Worm (Caenorhabditis elegans) whole organism, L1 larva: ENCODE data around the gene ZK1010.4.

Experiments used
- C34B4.2 ChIP-seq: sonication (generic microtip); optimal IDR thresholded peaks from 2 replicates; lab custom pipeline; 2017; ENCODE audit warnings: mild to moderate bottlenecking, missing genetic modification characterization, missing compliant biosample characterization
- F16B12.6 ChIP-seq: fragments of 150-350 bp; optimal IDR thresholded peaks from 2 replicates; lab custom pipeline; 2014; ENCODE audit warnings: missing biosample characterization, missing genetic modification characterization
- aha-1 ChIP-seq: fragments of 150-350 bp; optimal IDR thresholded peaks from 2 replicates; lab custom pipeline; 2014; ENCODE audit warnings: missing biosample characterization, missing genetic modification characterization
- alr-1 ChIP-seq: fragments of 200-800 bp; sonication (Bioruptor generic); optimal IDR thresholded peaks from 2 replicates; lab custom pipeline; 2018; ENCODE audit warnings: borderline replicate concordance, mild to moderate bottlenecking, missing genetic modification characterization, missing compliant biosample characterization
- blmp-1 ChIP-seq: fragments of 150-350 bp; optimal IDR thresholded peaks from 2 replicates; lab custom pipeline; 2014; ENCODE audit warnings: missing biosample characterization, missing genetic modification characterization
- dpl-1 ChIP-seq, 3 experiments: fragments of 150-350 bp in 2 of 3; sonication (generic microtip) in 1 of 3; optimal IDR thresholded peaks; 2 replicates each; lab custom pipeline; 2014 to 2017; ENCODE audit warnings: missing biosample characterization in 3 of 3, missing genetic modification characterization in 3 of 3, missing genetic modification reagents in 3 of 3
- dsc-1 ChIP-seq: sonication (generic microtip); optimal IDR thresholded peaks from 2 replicates; lab custom pipeline; 2016; ENCODE audit warnings: mild to moderate bottlenecking, missing genetic modification characterization, missing compliant biosample characterization
- efl-1 ChIP-seq, 4 experiments: fragments of 150-350 bp; optimal IDR thresholded peaks in 3 of 4; peaks in 1 of 4; 1 replicate in 1 of 4; 2 replicates in 3 of 4; lab custom pipeline; 2014; ENCODE audit warnings: missing biosample characterization in 2 of 4, missing genetic modification characterization in 2 of 4, missing genetic modification reagents in 2 of 4
- egl-13 ChIP-seq: sonication (generic microtip); optimal IDR thresholded peaks from 2 replicates; lab custom pipeline; 2016; ENCODE audit warnings: missing genotype, missing genetic modification reagents, missing genetic modification characterization, missing compliant biosample characterization
- elt-2 ChIP-seq: sonication (generic microtip); optimal IDR thresholded peaks from 2 replicates; lab custom pipeline; 2016; ENCODE audit warnings: missing genetic modification characterization, mild to moderate bottlenecking, inconsistent platforms, missing compliant biosample characterization, missing genetic modification reagents
- ets-5 ChIP-seq: fragments of 200-800 bp; sonication (Bioruptor generic); IDR thresholded peaks from 2 replicates; pipeline ENCODE4 v1.3.6; 2022; ENCODE audit warnings: missing genetic modification characterization, missing compliant biosample characterization
- fkh-10 ChIP-seq: sonication (generic microtip); optimal IDR thresholded peaks from 2 replicates; lab custom pipeline; 2017; ENCODE audit warnings: missing biosample characterization, missing genetic modification reagents, missing genetic modification characterization
- hpl-2 ChIP-seq: fragments of 150-350 bp; optimal IDR thresholded peaks from 2 replicates; lab custom pipeline; 2014; ENCODE audit warnings: missing biosample characterization, missing genetic modification reagents, missing genetic modification characterization
- jun-1 ChIP-seq: fragments of 150-350 bp; optimal IDR thresholded peaks from 2 replicates; lab custom pipeline; 2014; ENCODE audit warnings: missing biosample characterization, missing genetic modification reagents, missing genetic modification characterization
- lin-35 ChIP-seq, 2 experiments: fragments of 150-350 bp; optimal IDR thresholded peaks; 2 replicates each; lab custom pipeline; 2014; ENCODE audit warnings: missing biosample characterization in 2 of 2, missing genetic modification characterization in 2 of 2, missing genetic modification reagents in 2 of 2
- lin-39 ChIP-seq: fragments of 150-350 bp; optimal IDR thresholded peaks from 2 replicates; lab custom pipeline; 2014; ENCODE audit warnings: missing biosample characterization, missing genetic modification reagents, missing genetic modification characterization
- lsy-2 ChIP-seq, 2 experiments: fragments of 150-350 bp; optimal IDR thresholded peaks; 2 replicates each; lab custom pipeline; 2014; ENCODE audit warnings: missing biosample characterization in 2 of 2, missing genetic modification characterization in 2 of 2
- mab-9 ChIP-seq: fragments of 200-800 bp; sonication (Bioruptor generic); IDR thresholded peaks from 2 replicates; pipeline ENCODE4 v1.3.6; 2022; ENCODE audit warnings: missing genetic modification reagents, missing genetic modification characterization, missing compliant biosample characterization
- mef-2 ChIP-seq: fragments of 150-350 bp; optimal IDR thresholded peaks from 2 replicates; lab custom pipeline; 2014; ENCODE audit warnings: missing biosample characterization, missing genetic modification characterization
- nhr-11 ChIP-seq: fragments of 150-350 bp; optimal IDR thresholded peaks from 2 replicates; lab custom pipeline; 2014; ENCODE audit warnings: missing biosample characterization, missing genetic modification characterization
- nhr-19 ChIP-seq: fragments of 200-800 bp; sonication (Bioruptor generic); conservative IDR thresholded peaks from 2 replicates; pipeline ENCODE4 v1.3.6; 2022; ENCODE audit warnings: missing genetic modification characterization, missing compliant biosample characterization
- nhr-20 ChIP-seq: sonication (generic microtip); optimal IDR thresholded peaks from 2 replicates; lab custom pipeline; 2016; ENCODE audit warnings: mild to moderate bottlenecking, missing genetic modification characterization, missing compliant biosample characterization
- nhr-47 ChIP-seq: sonication (generic microtip); optimal IDR thresholded peaks from 2 replicates; lab custom pipeline; 2016; ENCODE audit warnings: mild to moderate bottlenecking, missing genetic modification characterization, moderate library complexity, missing compliant biosample characterization
- nhr-77 ChIP-seq: fragments of 150-350 bp; optimal IDR thresholded peaks from 2 replicates; lab custom pipeline; 2014; ENCODE audit warnings: missing biosample characterization, missing genetic modification characterization
- pqm-1 ChIP-seq: sonication (generic microtip); optimal IDR thresholded peaks from 3 replicates; lab custom pipeline; 2017; ENCODE audit warnings: missing biosample characterization, missing genetic modification characterization
- snpc-4 ChIP-seq: fragments of 150-350 bp; optimal IDR thresholded peaks from 2 replicates; lab custom pipeline; 2014; ENCODE audit warnings: missing biosample characterization, missing genetic modification characterization
- snu-23 ChIP-seq: sonication (generic microtip); optimal IDR thresholded peaks from 2 replicates; lab custom pipeline; 2016; ENCODE audit warnings: missing genetic modification characterization, missing compliant biosample characterization
- sptf-1 ChIP-seq: fragments of 150-350 bp; optimal IDR thresholded peaks from 2 replicates; lab custom pipeline; 2014; ENCODE audit warnings: missing biosample characterization, missing genetic modification characterization
- unc-130 ChIP-seq: fragments of 150-350 bp; optimal IDR thresholded peaks from 2 replicates; lab custom pipeline; 2017; ENCODE audit warnings: missing biosample characterization, missing genetic modification characterization, inconsistent platforms
- xbp-1 ChIP-seq: sonication (generic microtip); optimal IDR thresholded peaks from 2 replicates; lab custom pipeline; 2016; ENCODE audit warnings: missing genetic modification characterization, missing compliant biosample characterization
- zag-1 ChIP-seq: fragments of 150-350 bp; optimal IDR thresholded peaks from 2 replicates; lab custom pipeline; 2014; ENCODE audit warnings: missing biosample characterization, missing genetic modification characterization

ZK1010.4 gene

DNA sequence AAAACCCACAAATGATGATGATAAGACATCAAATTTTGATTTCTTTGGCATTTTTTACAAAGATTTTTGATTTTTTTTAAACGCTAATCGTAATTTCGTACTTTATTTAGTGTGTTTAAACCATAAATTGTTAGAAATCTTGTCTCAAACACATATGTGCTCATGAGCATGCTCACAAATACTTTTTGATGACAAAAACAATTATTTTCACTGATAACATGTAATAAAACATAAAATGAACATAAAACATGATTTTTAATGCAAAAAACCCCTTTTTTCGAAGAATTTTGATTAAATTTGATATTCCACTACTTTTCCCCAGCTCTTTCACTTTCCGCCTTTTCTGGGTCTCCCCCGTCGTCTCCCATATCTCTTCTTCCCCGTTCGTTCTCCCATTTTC lies 48.1 kb upstream of the ZK1010.4 start:
- peak; percentile 56 for TF ChIP-seq blmp-1 (tag; lab: Kevin White, UChicago)
- no peak for TF ChIP-seq lsy-2 (tag; optimal IDR thresholded peaks at IDR 0.05; lab: Kevin White, UChicago)

DNA sequence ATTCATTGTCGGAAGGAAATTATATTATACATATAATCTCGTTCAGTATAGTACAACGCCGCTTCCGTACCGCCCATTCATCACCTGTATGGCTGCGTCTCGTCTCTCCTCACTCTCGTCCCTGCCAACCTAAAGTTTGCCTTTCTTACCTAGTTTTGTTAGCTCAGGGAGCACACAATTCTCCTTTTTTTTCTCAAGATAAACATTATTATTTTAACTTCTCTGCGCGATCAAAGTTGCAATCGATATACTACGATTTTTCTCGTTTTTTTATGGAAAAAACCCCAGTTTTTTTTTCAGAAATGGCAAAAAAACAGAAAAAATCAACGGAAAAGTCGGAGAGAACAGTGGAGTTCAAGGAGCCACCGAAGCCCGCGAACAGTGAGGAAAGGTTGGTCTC lies 46.5 kb upstream of the ZK1010.4 start, which contains the start of gene epg-3:
Gene epg-3 (plus strand): TSS at position 301 of the 400 bp plus-strand sequence.
- TF ChIP-seq unc-130 (tag; lab: Kevin White, UChicago) (no peak), nhr-77 (tag; lab: Kevin White, UChicago) (no peak)

DNA sequence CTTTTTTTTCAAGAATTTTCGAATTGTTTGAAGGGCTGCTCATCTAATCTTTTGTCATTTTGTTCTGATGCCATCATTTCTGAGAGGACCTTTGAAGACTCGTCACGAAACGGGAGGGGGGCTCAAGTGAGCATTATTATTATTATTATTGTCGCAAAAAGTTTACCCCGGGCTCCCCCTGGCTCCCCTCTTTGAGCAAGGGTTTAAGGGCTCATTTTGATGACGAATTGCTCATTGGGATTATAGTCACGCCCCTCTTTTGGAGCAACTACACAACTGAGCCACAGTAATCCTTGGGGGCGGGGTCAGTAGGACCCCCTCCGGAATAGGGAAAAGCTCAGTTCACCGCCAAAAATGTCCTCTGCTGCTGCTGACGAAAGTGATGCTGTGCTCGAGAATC lies 38.6 kb upstream of the ZK1010.4 start, which contains the start of gene unc-25:
Gene unc-25 (plus strand): TSS at position 345 of the 400 bp plus-strand sequence.
- TF ChIP-seq mab-9 (GFP tag; lab: Robert Waterston, UW): peak; percentile 22; the same call in 1 of the 2 replicates
- peak; percentile 53 for TF ChIP-seq fkh-10
- no peak for TF ChIP-seq snpc-4 (tag; lab: Kevin White, UChicago)

DNA sequence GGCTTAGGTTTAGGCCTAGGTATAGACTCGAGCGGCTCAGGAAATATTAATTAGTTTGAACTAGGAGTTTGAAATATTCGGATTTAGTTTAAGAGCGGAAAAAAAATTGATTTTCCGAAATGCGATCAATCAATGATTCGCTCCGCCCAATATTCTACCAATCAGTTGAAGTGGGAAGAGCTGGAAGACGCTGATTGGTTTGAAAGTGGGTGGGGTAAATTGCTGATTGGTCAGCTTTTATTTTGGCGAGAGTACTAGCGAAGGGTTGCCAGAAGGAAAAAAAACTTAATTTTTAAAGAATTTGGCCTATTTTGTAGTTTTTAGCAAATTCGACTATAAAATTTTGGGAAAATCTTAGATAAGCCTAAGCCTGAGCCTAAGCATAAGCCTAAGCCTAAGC lies 36.8 kb upstream of the ZK1010.4 start:
- TF ChIP-seq nhr-20: no peak
- TF ChIP-seq egl-13: no peak
- TF ChIP-seq nhr-47: no peak
- no peak for TF ChIP-seq F16B12.6
- TF ChIP-seq aha-1 (tag; lab: Kevin White, UChicago): no peak
- no peak for TF ChIP-seq dsc-1
- TF ChIP-seq snpc-4 (tag; lab: Kevin White, UChicago): no peak
- no peak for TF ChIP-seq hpl-2 (GFP tag; lab: Kevin White, UChicago)
- TF ChIP-seq C34B4.2 (tag; lab: Kevin White, UChicago): no peak
- TF ChIP-seq elt-2 (tag; lab: Kevin White, UChicago): no peak
- TF ChIP-seq pqm-1 (tag; lab: Kevin White, UChicago): no peak
- no peak for TF ChIP-seq lin-35 (GFP tag; optimal IDR thresholded peaks at IDR 0.05; lab: Kevin White, UChicago)
- TF ChIP-seq dpl-1 (GFP tag; optimal IDR thresholded peaks at IDR 0.05; lab: Kevin White, UChicago): no peak
- no peak for TF ChIP-seq jun-1
- TF ChIP-seq nhr-11 (tag; lab: Kevin White, UChicago): no peak
- no peak for TF ChIP-seq zag-1 (tag; lab: Kevin White, UChicago)
- no peak for TF ChIP-seq sptf-1 (tag; lab: Kevin White, UChicago)
- TF ChIP-seq alr-1 (tag; lab: Kevin White, UChicago): no peak
- no peak for TF ChIP-seq xbp-1 (tag; lab: Kevin White, UChicago)
- TF ChIP-seq ets-5 (GFP tag; lab: Robert Waterston, UW): no peak

DNA sequence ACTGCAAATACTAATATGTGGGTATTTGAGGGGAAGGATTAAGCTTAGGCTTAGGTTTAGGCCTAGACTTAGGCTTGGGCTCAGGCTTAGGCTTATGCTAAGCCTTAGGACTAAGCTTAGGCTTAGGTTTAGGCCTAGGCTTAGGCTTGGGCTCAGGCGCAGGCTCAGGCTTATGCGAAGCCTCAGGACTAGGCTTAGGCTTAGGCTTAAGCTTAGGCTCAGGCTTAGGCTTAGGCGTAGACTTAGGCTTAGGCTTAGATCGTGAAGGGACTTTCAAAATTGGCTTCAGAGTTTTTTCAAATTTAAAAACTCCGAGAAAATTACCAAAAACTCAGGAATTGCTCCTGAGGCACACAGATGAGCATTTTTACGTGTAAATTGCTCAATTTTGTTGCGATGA lies 35.8 kb upstream of the ZK1010.4 start:
- no peak for TF ChIP-seq snu-23 (GFP tag; lab: Kevin White, UChicago)
- no peak for TF ChIP-seq efl-1 (optimal IDR thresholded peaks at IDR 0.05; lab: Kevin White, UChicago)
- peak in 1 of 2 experiments; percentile 62 for TF ChIP-seq efl-1 (GFP tag; optimal IDR thresholded peaks at IDR 0.05 in 1 of 2; lab: Kevin White, UChicago)

DNA sequence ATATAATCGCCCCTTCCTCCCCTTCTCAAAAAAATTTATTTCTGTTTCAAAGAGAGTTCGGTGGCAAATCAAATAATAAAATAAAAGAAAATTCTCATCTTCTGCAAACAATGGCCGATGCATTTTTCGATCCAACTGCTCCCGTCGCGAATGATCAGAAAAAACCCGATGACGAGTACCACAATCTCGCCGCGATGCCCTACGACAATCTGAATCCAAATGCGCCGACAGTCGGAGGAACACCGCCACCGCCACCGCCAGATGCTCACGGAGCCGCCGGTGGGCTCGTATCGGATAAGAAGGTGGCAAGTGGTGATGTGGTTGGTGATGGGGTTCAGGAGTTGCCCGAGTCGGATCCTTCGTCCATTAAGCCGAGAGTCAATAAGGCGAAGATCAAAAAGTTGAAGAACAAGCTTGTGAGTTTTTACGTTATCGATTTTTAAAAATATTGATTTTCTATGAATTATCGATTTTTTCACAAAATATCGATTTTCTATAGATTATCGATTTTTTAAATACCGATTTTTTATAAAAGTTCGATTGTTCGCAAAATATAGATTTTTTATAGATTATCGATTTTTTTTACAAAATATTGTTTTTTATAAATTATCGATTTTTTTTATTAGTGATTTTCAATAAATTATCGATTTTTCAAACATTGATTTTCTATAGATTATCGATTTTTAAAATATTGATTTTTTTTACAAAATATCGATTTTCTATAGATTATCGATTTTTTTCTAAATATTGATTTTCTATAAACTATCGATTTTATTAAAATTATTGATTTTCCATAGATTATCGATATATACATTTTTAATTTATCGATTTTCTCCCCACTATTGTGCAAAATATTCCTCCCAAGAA lies 29.3 kb upstream of the ZK1010.4 start, which contains the start of gene Y39E4A.1:
Gene Y39E4A.1 (plus strand): TSS at position 51 of the 867 bp plus-strand sequence.
- TF ChIP-seq egl-13 (no peak), nhr-19 (GFP tag; lab: Robert Waterston, UW) (no peak), fkh-10 (no peak), alr-1 (tag; lab: Kevin White, UChicago) (no peak), lin-39 (tag; lab: Kevin White, UChicago) (no peak), mef-2 (tag; lab: Kevin White, UChicago) (no peak)
